Fruit fly (Drosophila melanogaster): ENCODE data around the gene Dph2.

Gene Dph2

dm6 chr3R:14898280-14898756, 4.6 kb upstream of the Dph2 start, which contains the start of the genes Nup93-2 and CG3817 (continued):
- TF ChIP-seq nmo (GFP tag; optimal IDR thresholded peaks at IDR 0.05) (peak; percentile 95), dimm (GFP tag; IDR thresholded peaks at IDR 0.05) (no peak), sob (GFP tag; IDR thresholded peaks at IDR 0.05) (peak; percentile 89), esg (GFP tag; conservative IDR thresholded peaks at IDR 0.05) (no peak), CG15514 (GFP tag; optimal IDR thresholded peaks at IDR 0.05) (peak; percentile 28), Kr (GFP tag; optimal IDR thresholded peaks at IDR 0.05) (no peak), tin (GFP tag; optimal IDR thresholded peaks at IDR 0.05) (peak; percentile 45), CG3163 (GFP tag; optimal IDR thresholded peaks at IDR 0.05) (no peak), disco-r (GFP tag; optimal IDR thresholded peaks at IDR 0.05) (no peak), CG11695 (GFP tag; IDR thresholded peaks at IDR 0.05) (0 out of 3 replicates have a peak, but pooled peaks have one; percentile 21), Deaf1 (tag; optimal IDR thresholded peaks at IDR 0.05) (peak; percentile 13), CG18599 (GFP tag; optimal IDR thresholded peaks at IDR 0.05) (no peak), pfk (GFP tag; optimal IDR thresholded peaks at IDR 0.05) (no peak), CG13424 (tag; optimal IDR thresholded peaks at IDR 0.05) (peak; percentile 74), stc (GFP tag; IDR thresholded peaks at IDR 0.05) (no peak), cato (GFP tag; optimal IDR thresholded peaks at IDR 0.05; ENCODE audit: borderline replicate concordance) (no peak), CG10462 (GFP tag; optimal IDR thresholded peaks at IDR 0.05) (no peak), TFAM (GFP tag; optimal IDR thresholded peaks at IDR 0.05) (no peak), CkIIα-i1 (GFP tag; IDR thresholded peaks at IDR 0.05) (no peak), Hey (tag; optimal IDR thresholded peaks at IDR 0.05) (no peak), CG7987 (GFP tag; optimal IDR thresholded peaks at IDR 0.05) (no peak), PHDP (tag; optimal IDR thresholded peaks at IDR 0.05) (peak; percentile 22), CoRest (tag; optimal IDR thresholded peaks at IDR 0.05) (peak; percentile 44), CG9797 (GFP tag; optimal IDR thresholded peaks at IDR 0.05) (peak; percentile 45), sens (GFP tag) (peak; percentile 89), CG16813 (GFP tag; IDR thresholded peaks at IDR 0.05; ENCODE audit: partially characterized antibody) (peak; percentile 75), Jarid2 (GFP tag; optimal IDR thresholded peaks at IDR 0.05) (no peak), Dll (GFP tag; IDR thresholded peaks at IDR 0.05; ENCODE audit: partially characterized antibody) (peak; percentile 60; the same call in 1 of the 4 replicates), trem (tag; optimal IDR thresholded peaks at IDR 0.05) (no peak), CG5953 (GFP tag; IDR thresholded peaks at IDR 0.05) (no peak), dati (GFP tag; IDR thresholded peaks at IDR 0.05) (no peak), CHES-1-like (GFP tag; optimal IDR thresholded peaks at IDR 0.05) (no peak), CG4404 (GFP tag; IDR thresholded peaks at IDR 0.05) (peak; percentile 89), Ptx1 (GFP tag; IDR thresholded peaks at IDR 0.05) (peak; percentile 67), Hsf (GFP tag; optimal IDR thresholded peaks at IDR 0.05) (peak; percentile 24), Rfx (GFP tag; IDR thresholded peaks at IDR 0.05) (peak; percentile 82), CG17612 (GFP tag; IDR thresholded peaks at IDR 0.05) (no peak), CG11247 (GFP tag; IDR thresholded peaks at IDR 0.05) (peak; percentile 25; the same call in 1 of the 2 replicates), Sry-δ (GFP tag; optimal IDR thresholded peaks at IDR 0.05) (peak; percentile 76), Awh (GFP tag; IDR thresholded peaks at IDR 0.05) (no peak), ara (GFP tag; IDR thresholded peaks at IDR 0.05) (0 out of 2 replicates have a peak, but pooled peaks have one; percentile 50), CG9215 (GFP tag; IDR thresholded peaks at IDR 0.05) (peak; percentile 51; the same call in 1 of the 2 replicates), Bdp1 (GFP tag; optimal IDR thresholded peaks at IDR 0.05) (no peak), CG14050 (GFP tag; IDR thresholded peaks at IDR 0.05) (no peak), inv (GFP tag; IDR thresholded peaks at IDR 0.05; ENCODE audit: partially characterized antibody) (peak; percentile 62), lbe (GFP tag; optimal IDR thresholded peaks at IDR 0.05) (no peak), CG11696 (GFP tag; IDR thresholded peaks at IDR 0.05) (0 out of 2 replicates have a peak, but pooled peaks have one; percentile 11), Dad (GFP tag; optimal IDR thresholded peaks at IDR 0.05) (peak; percentile 51), Blimp-1 (GFP tag; optimal IDR thresholded peaks at IDR 0.05) (peak; percentile 21), vvl (GFP tag; IDR thresholded peaks at IDR 0.05) (peak; percentile 70), Dip2 (GFP tag; IDR thresholded peaks at IDR 0.05) (no peak)

Data from whole organism, embryonic.